Worm (Caenorhabditis elegans): ENCODE data around the gene myrf-2.

The myrf-2 gene

DNA sequence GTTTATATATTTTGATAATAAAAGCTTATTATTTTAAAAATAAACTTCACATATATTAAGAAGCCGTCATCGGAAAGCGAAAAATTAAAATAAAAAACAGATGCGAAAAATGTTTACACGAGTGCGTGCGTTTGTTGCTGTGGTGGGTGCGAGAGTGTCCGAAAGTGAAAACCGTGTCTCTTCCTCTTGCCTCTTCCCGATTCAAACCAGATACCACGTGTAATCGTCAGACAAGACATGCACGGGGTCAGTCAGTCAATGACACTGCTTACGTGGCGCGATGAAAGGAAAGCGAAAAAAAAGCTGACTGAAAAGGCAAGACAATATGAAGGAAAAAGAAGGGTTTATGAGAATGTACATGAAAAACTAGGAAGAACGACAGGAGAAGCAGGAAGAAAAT lies 36.7 kb upstream of the myrf-2 start:
- TF ChIP-seq ceh-58 (GFP tag; IDR thresholded peaks at IDR 0.05) (no peak), lin-40 (tag; optimal IDR thresholded peaks at IDR 0.05) (peak; percentile 16)

DNA sequence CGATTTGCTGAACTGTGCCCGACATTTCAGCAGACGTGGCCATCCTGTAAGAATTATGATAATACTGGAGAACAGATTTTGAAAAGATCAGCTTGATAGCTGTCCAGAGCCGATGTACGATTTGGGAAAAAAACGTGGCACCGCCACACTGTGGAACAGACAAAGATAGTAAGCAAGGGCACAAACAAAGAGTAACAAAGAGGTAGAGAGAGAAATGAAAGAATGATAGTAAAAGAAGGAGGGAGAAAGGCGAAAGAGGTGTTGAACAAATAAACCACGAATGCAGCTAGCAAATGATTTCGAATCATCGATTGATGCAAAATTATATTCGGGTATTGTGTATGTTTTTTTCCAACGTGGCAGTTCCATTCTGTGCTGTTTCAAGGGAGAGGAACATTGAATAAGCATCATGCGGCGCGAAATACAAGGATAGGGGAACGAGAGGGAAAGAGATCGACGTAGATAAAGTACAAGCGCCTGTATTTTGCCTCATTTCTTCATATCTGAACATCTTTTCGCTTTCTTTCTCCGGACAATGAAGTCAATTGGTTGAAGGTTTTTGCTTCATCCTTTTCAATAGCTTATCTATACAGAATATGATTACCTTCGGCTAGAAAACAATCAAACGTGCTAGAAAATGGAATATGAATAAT lies 34.0 kb upstream of the myrf-2 start, which contains the start of gene C14H10.3:
TSS of gene C14H10.3 (minus strand) at position 44 of the 653 bp plus-strand sequence.
- TF ChIP-seq T07F8.4 (tag; optimal IDR thresholded peaks at IDR 0.05) (no peak), nhr-80 (tag; optimal IDR thresholded peaks at IDR 0.05) (peak; percentile 26)

DNA sequence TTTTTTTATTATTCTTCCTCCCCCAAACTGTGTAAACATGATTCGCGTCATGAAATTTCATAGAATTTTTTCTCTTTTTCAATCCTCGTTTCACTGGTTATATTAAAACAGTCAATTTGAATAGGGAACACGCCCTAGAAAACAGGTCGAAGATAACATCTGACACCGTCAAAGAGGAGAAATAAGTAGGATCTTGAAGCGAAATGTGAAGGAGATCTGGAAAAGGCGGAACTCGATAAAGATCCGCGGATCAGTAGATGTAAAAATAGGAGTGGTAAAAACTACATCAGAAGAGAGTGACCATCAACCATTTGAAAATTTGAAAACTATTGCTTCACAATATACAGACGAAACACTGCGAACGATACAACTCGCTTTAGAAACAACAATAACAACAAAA lies 33.0 kb upstream of the myrf-2 start:
- TF ChIP-seq nfyb-1 (GFP tag; IDR thresholded peaks at IDR 0.05) (no peak), K11D2.4 (GFP tag; IDR thresholded peaks at IDR 0.05) (no peak), ztf-6 (GFP tag; IDR thresholded peaks at IDR 0.05) (no peak), hsf-1 (GFP tag; IDR thresholded peaks at IDR 0.05) (no peak), cebp-1 (GFP tag; IDR thresholded peaks at IDR 0.05) (no peak), cebp-1 (tag; optimal IDR thresholded peaks at IDR 0.05) (no peak), ccch-3 (GFP tag; optimal IDR thresholded peaks at IDR 0.05) (no peak), Y56A3A.18 (GFP tag; IDR thresholded peaks at IDR 0.05) (no peak), D2030.7 (GFP tag; IDR thresholded peaks at IDR 0.05) (no peak)

DNA sequence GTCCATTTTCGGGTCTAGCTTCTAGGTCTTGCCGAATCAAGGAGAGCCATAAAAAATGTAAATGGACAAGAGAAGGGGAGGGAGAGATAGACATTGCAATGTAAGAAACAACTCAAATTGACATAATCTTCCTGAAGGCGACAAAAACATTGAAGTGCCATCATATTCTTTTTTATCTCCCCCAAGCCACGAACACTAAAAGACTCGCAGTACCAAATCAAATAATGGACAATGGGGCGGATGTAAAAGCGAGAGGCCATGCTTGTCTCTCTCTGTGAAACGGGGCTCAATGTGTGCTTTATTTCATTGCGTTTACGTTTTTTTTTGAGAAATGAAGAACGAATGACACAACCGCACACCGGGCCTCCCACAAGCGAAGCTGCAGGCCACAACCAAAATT lies 31.7 kb upstream of the myrf-2 start:
- TF ChIP-seq Y79H2A.3 (GFP tag; conservative IDR thresholded peaks at IDR 0.05), result no peak
- TF ChIP-seq xnd-1 (tag; optimal IDR thresholded peaks at IDR 0.05), result no peak
- TF ChIP-seq F37B4.10 (GFP tag; IDR thresholded peaks at IDR 0.05), result no peak
- no peak for TF ChIP-seq gei-17 (GFP tag; optimal IDR thresholded peaks at IDR 0.05)
- no peak for TF ChIP-seq ceh-27 (GFP tag; optimal IDR thresholded peaks at IDR 0.05)
- TF ChIP-seq T07F8.4 (tag; optimal IDR thresholded peaks at IDR 0.05), result no peak
- no peak for TF ChIP-seq Y56A3A.18 (GFP tag; IDR thresholded peaks at IDR 0.05)
- no peak for TF ChIP-seq K11D2.4 (GFP tag; IDR thresholded peaks at IDR 0.05)
- TF ChIP-seq nhr-179 (tag; optimal IDR thresholded peaks at IDR 0.05), result no peak
- no peak for TF ChIP-seq ZK185.1 (tag; optimal IDR thresholded peaks at IDR 0.05; ENCODE audit: poor library complexity, severe bottlenecking)
- no peak for TF ChIP-seq ztf-28 (GFP tag; IDR thresholded peaks at IDR 0.05)
- TF ChIP-seq nhr-80 (tag; optimal IDR thresholded peaks at IDR 0.05), result no peak
- no peak for TF ChIP-seq rec-8 (tag; optimal IDR thresholded peaks at IDR 0.05)
- TF ChIP-seq hrde-1 (tag; optimal IDR thresholded peaks at IDR 0.05; ENCODE audit: borderline replicate concordance), result no peak

DNA sequence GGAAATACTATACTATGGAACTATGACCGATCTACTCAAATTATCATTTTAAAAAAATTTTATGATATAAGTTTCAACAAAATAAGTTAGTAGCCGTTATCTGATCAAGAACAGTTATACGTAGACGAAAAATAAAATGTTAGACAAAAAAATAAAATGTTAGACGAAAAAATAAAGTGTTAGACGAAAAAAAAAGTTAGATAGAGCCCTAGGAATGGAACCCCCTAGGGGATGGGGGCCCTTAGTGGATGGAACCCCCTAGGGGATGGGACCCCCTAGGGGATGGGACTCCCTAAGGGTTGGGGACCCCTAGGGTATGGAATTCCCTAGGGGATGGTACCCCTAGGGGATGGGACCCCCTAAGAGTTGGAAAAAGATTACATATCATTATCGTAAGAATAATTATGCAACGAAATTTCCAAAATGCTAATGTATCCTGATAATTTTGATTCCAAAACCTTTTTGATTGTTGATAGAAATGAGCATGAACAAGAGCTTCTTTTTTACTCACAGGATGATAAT lies 25.1 kb upstream of the myrf-2 start:
- TF ChIP-seq unc-130 (GFP tag; optimal IDR thresholded peaks at IDR 0.05) (no peak), cebp-2 (GFP tag; IDR thresholded peaks at IDR 0.05) (no peak), B0019.2 (GFP tag; conservative IDR thresholded peaks at IDR 0.05) (no peak), ceh-27 (GFP tag; optimal IDR thresholded peaks at IDR 0.05) (no peak), Y53G8AR.9 (GFP tag; conservative IDR thresholded peaks at IDR 0.05) (0 out of 2 replicates have a peak, but pooled peaks have one; percentile 21), dox-1 (GFP tag; IDR thresholded peaks at IDR 0.05) (0 out of 2 replicates have a peak, but pooled peaks have one; percentile 15), F37B4.10 (GFP tag; IDR thresholded peaks at IDR 0.05) (0 out of 2 replicates have a peak, but pooled peaks have one; percentile 90), ceh-79 (tag; optimal IDR thresholded peaks at IDR 0.05) (no peak), akir-1 (GFP tag; optimal IDR thresholded peaks at IDR 0.05) (no peak), nfya-2 (GFP tag; IDR thresholded peaks at IDR 0.05) (no peak), let-526 (GFP tag; IDR thresholded peaks at IDR 0.05) (0 out of 2 replicates have a peak, but pooled peaks have one; percentile 27)

Measured in whole organism, young adult.